Worm (Caenorhabditis elegans) whole organism, L1 larva: ENCODE results near the gene fbxb-64.
"Not testable (repeated sequence)": the region's sequence is repeated elsewhere in the genome, so short reads cannot be mapped to it uniquely, and the experiment has no call there.

Experiments used
- C16A3.4 ChIP-seq: fragments of 150-350 bp; optimal IDR thresholded peaks from 2 replicates; lab custom pipeline; 2014; ENCODE audit warnings: missing biosample characterization, missing genetic modification characterization
- F16B12.6 ChIP-seq: fragments of 150-350 bp; optimal IDR thresholded peaks from 2 replicates; lab custom pipeline; 2014; ENCODE audit warnings: missing biosample characterization, missing genetic modification characterization
- alr-1 ChIP-seq: fragments of 200-800 bp; sonication (Bioruptor generic); optimal IDR thresholded peaks from 2 replicates; lab custom pipeline; 2018; ENCODE audit warnings: borderline replicate concordance, mild to moderate bottlenecking, missing genetic modification characterization, missing compliant biosample characterization
- aly-2 ChIP-seq: fragments of 150-350 bp; optimal IDR thresholded peaks from 2 replicates; lab custom pipeline; 2014; ENCODE audit warnings: missing biosample characterization, missing genetic modification characterization
- ceh-8 ChIP-seq: fragments of 200-800 bp; sonication (Bioruptor generic); optimal IDR thresholded peaks from 2 replicates; lab custom pipeline; 2018; ENCODE audit warnings: mild to moderate bottlenecking, missing genetic modification characterization, moderate library complexity, missing compliant biosample characterization
- efl-1 ChIP-seq, 4 experiments: fragments of 150-350 bp; optimal IDR thresholded peaks in 3 of 4; peaks in 1 of 4; 1 replicate in 1 of 4; 2 replicates in 3 of 4; lab custom pipeline; 2014; ENCODE audit warnings: missing biosample characterization in 2 of 4, missing genetic modification characterization in 2 of 4, missing genetic modification reagents in 2 of 4
- egl-13 ChIP-seq: sonication (generic microtip); optimal IDR thresholded peaks from 2 replicates; lab custom pipeline; 2016; ENCODE audit warnings: missing genotype, missing genetic modification reagents, missing genetic modification characterization, missing compliant biosample characterization
- elt-2 ChIP-seq: sonication (generic microtip); optimal IDR thresholded peaks from 2 replicates; lab custom pipeline; 2016; ENCODE audit warnings: missing genetic modification characterization, mild to moderate bottlenecking, inconsistent platforms, missing compliant biosample characterization, missing genetic modification reagents
- grh-1 ChIP-seq: fragments of 200-800 bp; sonication (Bioruptor generic); IDR thresholded peaks from 2 replicates; pipeline ENCODE4 v1.3.6; 2022; ENCODE audit warnings: missing genetic modification reagents, missing genetic modification characterization, missing compliant biosample characterization
- isw-1 ChIP-seq: fragments of 200-800 bp; sonication (Bioruptor generic); IDR thresholded peaks from 2 replicates; pipeline ENCODE4 v1.3.6; 2022; ENCODE audit warnings: missing genetic modification characterization, missing compliant biosample characterization
- jun-1 ChIP-seq: fragments of 150-350 bp; optimal IDR thresholded peaks from 2 replicates; lab custom pipeline; 2014; ENCODE audit warnings: missing biosample characterization, missing genetic modification reagents, missing genetic modification characterization
- lin-15B ChIP-seq: fragments of 150-350 bp; sonication (generic microtip); optimal IDR thresholded peaks from 3 replicates; lab custom pipeline; 2014; ENCODE audit warnings: missing biosample characterization, missing genetic modification characterization
- lin-39 ChIP-seq: fragments of 150-350 bp; optimal IDR thresholded peaks from 2 replicates; lab custom pipeline; 2014; ENCODE audit warnings: missing biosample characterization, missing genetic modification reagents, missing genetic modification characterization
- lir-3 ChIP-seq: sonication (generic microtip); optimal IDR thresholded peaks from 2 replicates; lab custom pipeline; 2016; ENCODE audit warnings: mild to moderate bottlenecking, missing genetic modification characterization, moderate library complexity, missing compliant biosample characterization; ENCODE audit not compliant: poor library complexity
- mab-9 ChIP-seq: fragments of 200-800 bp; sonication (Bioruptor generic); IDR thresholded peaks from 2 replicates; pipeline ENCODE4 v1.3.6; 2022; ENCODE audit warnings: missing genetic modification reagents, missing genetic modification characterization, missing compliant biosample characterization
- mdl-1 ChIP-seq, 2 experiments: fragments of 150-350 bp; optimal IDR thresholded peaks; 2 replicates each; lab custom pipeline; 2014 to 2017; ENCODE audit warnings: missing biosample characterization in 2 of 2, missing genetic modification characterization in 2 of 2, inconsistent platforms in 1 of 2
- mef-2 ChIP-seq: fragments of 150-350 bp; optimal IDR thresholded peaks from 2 replicates; lab custom pipeline; 2014; ENCODE audit warnings: missing biosample characterization, missing genetic modification characterization
- mep-1 ChIP-seq: fragments of 150-350 bp; optimal IDR thresholded peaks from 2 replicates; lab custom pipeline; 2014; ENCODE audit warnings: missing biosample characterization, missing genetic modification characterization
- nhr-11 ChIP-seq: fragments of 150-350 bp; optimal IDR thresholded peaks from 2 replicates; lab custom pipeline; 2014; ENCODE audit warnings: missing biosample characterization, missing genetic modification characterization
- nhr-20 ChIP-seq: sonication (generic microtip); optimal IDR thresholded peaks from 2 replicates; lab custom pipeline; 2016; ENCODE audit warnings: mild to moderate bottlenecking, missing genetic modification characterization, missing compliant biosample characterization
- nhr-237 ChIP-seq: fragments of 150-350 bp; optimal IDR thresholded peaks from 2 replicates; lab custom pipeline; 2014; ENCODE audit warnings: missing biosample characterization, missing genetic modification characterization
- nhr-47 ChIP-seq: sonication (generic microtip); optimal IDR thresholded peaks from 2 replicates; lab custom pipeline; 2016; ENCODE audit warnings: mild to moderate bottlenecking, missing genetic modification characterization, moderate library complexity, missing compliant biosample characterization
- nhr-76 ChIP-seq: sonication (generic microtip); optimal IDR thresholded peaks from 2 replicates; lab custom pipeline; 2017; ENCODE audit warnings: missing biosample characterization, missing genetic modification characterization
- nhr-85 ChIP-seq: sonication (generic microtip); peaks from one replicate; lab custom pipeline; 2016; ENCODE audit warnings: missing genetic modification characterization, inconsistent platforms, missing compliant biosample characterization
- nhr-90 ChIP-seq: sonication (generic microtip); optimal IDR thresholded peaks from 2 replicates; lab custom pipeline; 2016; ENCODE audit warnings: mild to moderate bottlenecking, missing genetic modification characterization, missing compliant biosample characterization; ENCODE audit not compliant: poor library complexity
- pax-3 ChIP-seq: fragments of 200-800 bp; sonication (Bioruptor generic); optimal IDR thresholded peaks from 2 replicates; lab custom pipeline; 2018; ENCODE audit warnings: mild to moderate bottlenecking, missing genetic modification characterization, moderate library complexity, missing compliant biosample characterization
- pqm-1 ChIP-seq: sonication (generic microtip); optimal IDR thresholded peaks from 3 replicates; lab custom pipeline; 2017; ENCODE audit warnings: missing biosample characterization, missing genetic modification characterization
- rnt-1 ChIP-seq: sonication (generic microtip); optimal IDR thresholded peaks from 2 replicates; lab custom pipeline; 2016; ENCODE audit warnings: mild to moderate bottlenecking, missing genetic modification characterization, moderate library complexity, missing compliant biosample characterization
- skn-1 ChIP-seq: fragments of 150-350 bp; optimal IDR thresholded peaks from 2 replicates; lab custom pipeline; 2014; ENCODE audit warnings: missing biosample characterization, missing genetic modification characterization
- snpc-4 ChIP-seq: fragments of 150-350 bp; optimal IDR thresholded peaks from 2 replicates; lab custom pipeline; 2014; ENCODE audit warnings: missing biosample characterization, missing genetic modification characterization
- swsn-7 ChIP-seq: sonication (generic microtip); optimal IDR thresholded peaks from 2 replicates; lab custom pipeline; 2016; ENCODE audit warnings: missing genetic modification characterization, missing compliant biosample characterization
- unc-62 ChIP-seq: fragments of 150-350 bp; optimal IDR thresholded peaks from 2 replicates; lab custom pipeline; 2014; ENCODE audit warnings: missing biosample characterization, missing genetic modification reagents, missing genetic modification characterization
- unc-86 ChIP-seq: sonication (generic microtip); optimal IDR thresholded peaks from 2 replicates; lab custom pipeline; 2016; ENCODE audit warnings: missing genetic modification characterization, missing compliant biosample characterization
- xbp-1 ChIP-seq: sonication (generic microtip); optimal IDR thresholded peaks from 2 replicates; lab custom pipeline; 2016; ENCODE audit warnings: missing genetic modification characterization, missing compliant biosample characterization
- zag-1 ChIP-seq: fragments of 150-350 bp; optimal IDR thresholded peaks from 2 replicates; lab custom pipeline; 2014; ENCODE audit warnings: missing biosample characterization, missing genetic modification characterization
- zip-4 ChIP-seq: fragments of 200-800 bp; sonication (Bioruptor generic); optimal IDR thresholded peaks from 2 replicates; lab custom pipeline; 2018; ENCODE audit warnings: mild to moderate bottlenecking, missing genetic modification characterization, moderate library complexity, missing compliant biosample characterization

fbxb-64 gene

DNA sequence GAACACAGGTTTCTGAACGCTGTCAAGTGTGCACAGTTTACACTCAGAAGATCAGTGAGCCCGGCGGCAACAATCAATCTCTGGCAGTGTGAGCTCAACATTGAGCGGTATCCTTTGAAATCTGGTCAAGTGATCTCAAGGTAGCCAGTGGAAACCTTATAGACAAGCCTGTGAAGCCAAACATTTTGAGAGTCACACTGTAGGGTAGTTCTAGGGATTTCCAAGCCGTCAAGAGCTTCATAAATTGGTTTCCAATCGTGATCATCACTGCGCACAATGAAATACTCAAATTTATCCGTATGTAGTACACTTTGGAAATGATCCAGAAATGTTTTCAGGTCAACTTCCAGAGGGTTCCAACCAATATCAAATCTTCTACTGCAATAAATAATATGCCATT, 6.2 kb upstream of the fbxb-64 start, which contains the start of gene F55C9.15:
Gene F55C9.15, minus strand, starts transcription at position 101 of the 400 bp plus-strand sequence.
- TF ChIP-seq efl-1 (optimal IDR thresholded peaks at IDR 0.05; lab: Kevin White, UChicago) (no peak), efl-1 (GFP tag; optimal IDR thresholded peaks at IDR 0.05 in 1 of 2; lab: Kevin White, UChicago) (no peak), xbp-1 (tag; lab: Kevin White, UChicago) (no peak), swsn-7 (tag; lab: Kevin White, UChicago) (no peak), lin-39 (tag; lab: Kevin White, UChicago) (no peak), aly-2 (tag; lab: Kevin White, UChicago) (no peak), unc-62 (GFP tag; lab: Kevin White, UChicago) (no peak), nhr-85 (tag; lab: Kevin White, UChicago) (no peak), unc-86 (no peak), mef-2 (tag; lab: Kevin White, UChicago) (no peak), C16A3.4 (no peak), mep-1 (no peak), skn-1 (tag; lab: Kevin White, UChicago) (no peak), zip-4 (GFP tag; lab: Kevin White, UChicago) (no peak), pax-3 (tag; lab: Kevin White, UChicago) (no peak)

ce11 chrV:19308137-19308536, 4.9 kb upstream of the fbxb-64 start:
- TF ChIP-seq elt-2 (tag; lab: Kevin White, UChicago) (no peak), pqm-1 (no peak), nhr-237 (tag; lab: Kevin White, UChicago) (no peak), xbp-1 (tag; lab: Kevin White, UChicago) (no peak), mab-9 (GFP tag; lab: Robert Waterston, UW) (no peak)

DNA sequence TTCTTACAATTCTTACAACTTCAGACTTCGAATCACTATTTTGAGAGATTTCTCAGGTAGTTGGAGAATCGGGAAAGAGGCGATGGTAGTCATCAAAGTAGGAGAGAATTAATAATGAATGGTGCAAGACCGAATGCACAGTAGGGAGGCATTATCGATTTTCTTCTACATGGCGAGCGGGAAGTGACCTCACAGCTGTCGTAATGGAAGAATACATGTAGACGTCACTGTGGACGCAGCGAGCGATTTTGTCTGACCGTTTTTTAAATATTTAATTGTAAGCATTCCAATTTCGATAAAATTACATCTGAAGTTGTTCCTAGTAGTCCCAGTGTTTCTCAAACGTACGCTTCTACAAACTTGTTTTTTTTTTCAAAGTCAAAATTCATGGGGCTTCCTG, 3.5 kb upstream of the fbxb-64 start, which contains the start of gene F55C9.11:
Gene F55C9.11, minus strand, starts transcription at position 101 of the 400 bp plus-strand sequence.
- TF ChIP-seq efl-1 (optimal IDR thresholded peaks at IDR 0.05; lab: Kevin White, UChicago) (no peak), efl-1 (GFP tag; optimal IDR thresholded peaks at IDR 0.05 in 1 of 2; lab: Kevin White, UChicago) (peak in 1 of 2 experiments; percentile 77), ceh-8 (no peak)

- no peak for TF ChIP-seq nhr-90 (tag; lab: Kevin White, UChicago)
- TF ChIP-seq rnt-1 (tag; lab: Kevin White, UChicago): no peak
- no peak for TF ChIP-seq mdl-1 (tag; optimal IDR thresholded peaks at IDR 0.05; lab: Kevin White, UChicago)
Measured at ce11 chrV:19311391-19311790, 1.7 kb upstream of the fbxb-64 start, which contains the start of gene C43D7.8. C43D7.8 (minus strand) TSS chrV:19311491.

- not testable (repeated sequence) for TF ChIP-seq mef-2 (tag; lab: Kevin White, UChicago); pqm-1; nhr-76 (tag; lab: Kevin White, UChicago)
Measured at ce11 chrV:19317058-19317457, 4.0 kb downstream of the fbxb-64 start, which contains the start of gene srh-208. srh-208 (plus strand) TSS chrV:19317358.

- TF ChIP-seq elt-2 (tag; lab: Kevin White, UChicago) (peak; percentile 69), F16B12.6 (tag; lab: Kevin White, UChicago) (no peak)
Measured at ce11 chrV:19319460-19319995, 6.5 kb downstream of the fbxb-64 start, which contains the start of gene C43D7.7. C43D7.7 (minus strand) TSS chrV:19319510.

ce11 chrV:19320385-19320784, 7.3 kb downstream of the fbxb-64 start, which contains the start of gene sdz-6:
sdz-6 (plus strand) TSS chrV:19320613.
- TF ChIP-seq elt-2 (tag; lab: Kevin White, UChicago): peak; percentile 25
- TF ChIP-seq alr-1 (tag; lab: Kevin White, UChicago): no peak

DNA sequence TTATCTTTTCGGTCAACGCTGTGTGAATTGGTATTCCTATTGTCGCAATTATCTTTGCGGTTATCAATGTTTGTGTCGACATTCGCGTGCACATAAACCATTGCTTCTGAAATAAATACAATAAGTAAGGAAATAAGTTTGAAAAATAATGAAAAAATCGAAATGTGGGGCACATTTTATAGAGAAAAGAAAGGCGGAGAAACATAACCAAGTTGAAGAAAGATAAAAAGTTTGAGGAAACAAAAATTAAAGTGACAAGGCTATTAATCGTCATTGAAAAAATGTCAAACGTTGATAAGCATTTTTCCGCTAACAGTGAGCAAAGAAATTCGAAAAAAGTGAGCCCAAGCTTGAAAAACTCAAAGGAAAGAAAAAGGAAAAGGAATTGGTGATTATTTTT, 9.3 kb downstream of the fbxb-64 start, which contains the start of gene C43D7.4:
Gene C43D7.4, minus strand, starts transcription at position 101 of the 400 bp plus-strand sequence.
- TF ChIP-seq jun-1 (tag; lab: Kevin White, UChicago) (no peak), nhr-90 (tag; lab: Kevin White, UChicago) (no peak), mef-2 (tag; lab: Kevin White, UChicago) (no peak), snpc-4 (tag; lab: Kevin White, UChicago) (no peak), pax-3 (tag; lab: Kevin White, UChicago) (no peak), unc-86 (no peak), nhr-20 (tag; lab: Kevin White, UChicago) (no peak), lin-15B (tag; lab: Kevin White, UChicago) (no peak), mab-9 (GFP tag; lab: Robert Waterston, UW) (no peak), nhr-11 (tag; lab: Kevin White, UChicago) (no peak), grh-1 (GFP tag; lab: Robert Waterston, UW) (no peak), egl-13 (tag; lab: Kevin White, UChicago) (no peak), zag-1 (tag; lab: Kevin White, UChicago) (no peak), nhr-47 (tag; lab: Kevin White, UChicago) (no peak), lir-3 (tag; lab: Kevin White, UChicago) (no peak), isw-1 (no peak)
